Worm (Caenorhabditis elegans): ENCODE measurements around the gene C09E10.3.

C09E10.3 gene

ce11 chrX:980252-981009, 10.7 kb downstream of the C09E10.3 start, which contains the start of gene C44C1.1:
Gene C44C1.1 (plus strand): TSS chrX:980776.
- TF ChIP-seq ces-1 (GFP tag; optimal IDR thresholded peaks at IDR 0.05) (no peak), ham-2 (GFP tag; optimal IDR thresholded peaks at IDR 0.05) (no peak), hlh-1 (tag; optimal IDR thresholded peaks at IDR 0.05) (no peak), ceh-83 (GFP tag; optimal IDR thresholded peaks at IDR 0.05) (no peak), elt-1 (tag; optimal IDR thresholded peaks at IDR 0.05; ENCODE audit: borderline replicate concordance, insufficient read depth) (peak; percentile 63)

DNA sequence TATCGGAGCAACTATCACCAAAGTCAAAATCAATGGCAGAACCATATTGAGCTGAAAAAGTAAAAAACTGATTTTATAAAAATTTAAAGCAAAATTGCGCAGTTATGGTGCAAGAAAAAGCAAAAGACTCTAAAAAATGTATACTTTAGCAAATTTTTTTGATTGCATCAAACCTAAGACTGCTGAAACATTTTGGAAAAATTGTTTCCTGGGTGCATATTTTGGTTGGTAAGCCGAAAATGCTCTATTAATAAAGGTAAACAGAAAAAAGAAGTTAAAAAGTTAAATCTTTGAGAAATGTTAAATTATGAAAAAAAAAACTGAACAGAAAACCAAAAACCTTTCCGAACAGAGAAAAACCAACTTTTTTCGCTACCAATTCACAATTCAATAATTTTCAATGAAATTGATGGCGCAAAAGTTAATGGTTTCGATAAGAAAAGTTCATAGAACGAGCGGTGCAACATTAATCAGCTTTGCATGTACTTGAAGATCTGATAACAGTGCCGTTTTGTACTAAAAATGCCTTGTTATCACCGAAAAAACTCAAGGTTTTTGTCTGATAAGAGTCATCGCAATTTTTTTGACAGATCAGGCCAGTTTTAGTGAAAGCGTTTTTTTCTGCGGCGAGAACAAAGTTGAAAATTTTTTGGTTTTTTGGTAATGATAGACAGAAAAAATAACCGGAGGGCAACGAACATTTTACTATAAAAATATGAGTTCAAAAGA, 13.1 kb downstream of the C09E10.3 start, which contains the start of gene abhd-3.2:
abhd-3.2 (minus strand) TSS at position 51 of the 729 bp plus-strand sequence.
- TF ChIP-seq pha-4 (tag; optimal IDR thresholded peaks at IDR 0.05) (no peak), drap-1 (GFP tag; optimal IDR thresholded peaks at IDR 0.05) (no peak), mep-1 (tag; optimal IDR thresholded peaks at IDR 0.05) (no peak), nhr-237 (tag; optimal IDR thresholded peaks at IDR 0.05) (no peak), tbx-8 (GFP tag; optimal IDR thresholded peaks at IDR 0.05) (no peak), flh-1 (GFP tag; optimal IDR thresholded peaks at IDR 0.05) (no peak), snpc-4 (tag; optimal IDR thresholded peaks at IDR 0.05) (no peak), ceh-39 (tag; optimal IDR thresholded peaks at IDR 0.05) (no peak), ztf-11 (tag; optimal IDR thresholded peaks at IDR 0.05) (no peak), unc-120 (tag; optimal IDR thresholded peaks at IDR 0.05; ENCODE audit: poor library complexity, severe bottlenecking) (no peak), ces-1 (GFP tag; optimal IDR thresholded peaks at IDR 0.05) (no peak), elt-1 (tag; optimal IDR thresholded peaks at IDR 0.05; ENCODE audit: borderline replicate concordance, insufficient read depth) (no peak), nhr-2 (tag; optimal IDR thresholded peaks at IDR 0.05) (no peak), nhr-76 (tag; optimal IDR thresholded peaks at IDR 0.05) (no peak)

DNA sequence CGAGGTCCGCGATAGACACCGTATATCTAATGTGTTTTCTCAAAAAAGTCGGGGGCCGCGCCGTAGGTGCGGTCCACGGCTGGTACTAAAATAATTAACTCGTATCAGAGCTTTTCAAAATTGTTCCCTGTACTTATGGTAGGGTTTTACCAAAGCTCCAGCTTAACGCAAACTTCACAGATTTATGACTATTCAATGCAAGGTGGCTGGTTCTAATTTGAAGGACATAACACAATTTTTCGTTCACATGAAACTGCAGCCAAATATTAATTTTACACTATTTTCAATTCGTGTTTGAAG, 16.0 kb downstream of the C09E10.3 start:
- no peak for TF ChIP-seq nhr-237 (tag; optimal IDR thresholded peaks at IDR 0.05)
- no peak for TF ChIP-seq ceh-83 (GFP tag; optimal IDR thresholded peaks at IDR 0.05)
- TF ChIP-seq lin-13 (tag; optimal IDR thresholded peaks at IDR 0.05) = no peak
- TF ChIP-seq mab-5 (tag; optimal IDR thresholded peaks at IDR 0.05) = no peak
- TF ChIP-seq ham-2 (GFP tag; optimal IDR thresholded peaks at IDR 0.05) = no peak
- no peak for TF ChIP-seq snpc-4 (tag; optimal IDR thresholded peaks at IDR 0.05)
- no peak for TF ChIP-seq hlh-1 (tag; optimal IDR thresholded peaks at IDR 0.05)
- TF ChIP-seq ceh-39 (tag; optimal IDR thresholded peaks at IDR 0.05) = no peak
- TF ChIP-seq ceh-43 (GFP tag; optimal IDR thresholded peaks at IDR 0.05) = no peak
- TF ChIP-seq sem-2 (GFP tag; optimal IDR thresholded peaks at IDR 0.05) = no peak
- TF ChIP-seq sptf-1 (tag; optimal IDR thresholded peaks at IDR 0.05) = no peak
- no peak for TF ChIP-seq ztf-11 (tag; optimal IDR thresholded peaks at IDR 0.05)
- TF ChIP-seq tbx-8 (GFP tag; optimal IDR thresholded peaks at IDR 0.05) = no peak
- no peak for TF ChIP-seq zip-8 (tag; optimal IDR thresholded peaks at IDR 0.05)

DNA sequence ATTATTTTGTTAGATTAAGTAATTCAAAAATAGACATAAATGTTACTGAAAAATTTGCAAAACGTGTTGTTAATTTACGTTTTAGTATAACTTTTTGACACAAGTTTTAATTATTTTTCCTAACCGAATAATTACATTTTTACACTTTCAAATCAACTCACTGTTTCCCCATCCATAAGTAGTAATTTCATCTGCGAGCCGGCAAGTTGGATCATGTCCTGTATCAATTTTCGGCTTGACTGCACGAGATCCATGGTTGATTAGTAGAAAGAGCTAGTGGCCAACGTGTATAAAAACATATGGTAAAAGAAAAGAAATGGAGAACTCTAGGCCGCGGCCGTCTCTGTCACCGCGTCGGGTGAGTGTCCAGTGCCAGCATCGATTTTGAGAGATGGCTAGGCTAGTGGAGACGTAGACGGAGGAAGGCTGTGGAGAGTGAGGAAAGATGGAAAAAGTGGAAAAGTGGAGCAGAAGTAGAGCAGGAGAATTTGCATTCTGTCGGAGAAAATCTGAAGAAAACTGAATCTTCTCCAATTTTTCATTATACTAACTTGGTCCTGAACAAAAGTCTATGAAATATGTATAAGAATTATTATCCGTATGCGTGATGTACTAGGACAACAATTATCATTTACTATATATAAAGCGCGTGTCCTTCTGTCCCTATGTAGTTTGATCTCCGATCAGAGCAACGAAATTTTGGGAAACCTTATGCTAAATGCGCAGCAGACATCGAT, 16.5 kb downstream of the C09E10.3 start, which contains the start of gene vps-45:
vps-45 (minus strand) TSS at position 350 of the 737 bp plus-strand sequence.
- TF ChIP-seq nhr-28 (tag; optimal IDR thresholded peaks at IDR 0.05) = no peak
- TF ChIP-seq nhr-237 (tag; optimal IDR thresholded peaks at IDR 0.05) = no peak
- TF ChIP-seq lsy-2 (tag; optimal IDR thresholded peaks at IDR 0.05) = peak; percentile 32
- no peak for TF ChIP-seq blmp-1 (tag; optimal IDR thresholded peaks at IDR 0.05)
- TF ChIP-seq tbx-8 (GFP tag; optimal IDR thresholded peaks at IDR 0.05) = no peak
- peak; percentile 16 for TF ChIP-seq mls-2 (tag; optimal IDR thresholded peaks at IDR 0.05)
- TF ChIP-seq ham-2 (GFP tag; optimal IDR thresholded peaks at IDR 0.05) = peak; percentile 37
- TF ChIP-seq cnd-1 (tag; optimal IDR thresholded peaks at IDR 0.05) = no peak
- peak; percentile 8 for TF ChIP-seq unc-120 (tag; optimal IDR thresholded peaks at IDR 0.05; ENCODE audit: poor library complexity, severe bottlenecking)
- peak; percentile 26 for TF ChIP-seq lin-32 (GFP tag; optimal IDR thresholded peaks at IDR 0.05)
- TF ChIP-seq snpc-4 (tag; optimal IDR thresholded peaks at IDR 0.05) = no peak
- no peak for TF ChIP-seq ztf-11 (tag; optimal IDR thresholded peaks at IDR 0.05)
- no peak for TF ChIP-seq mab-5 (tag; optimal IDR thresholded peaks at IDR 0.05)
- TF ChIP-seq elt-1 (tag; optimal IDR thresholded peaks at IDR 0.05; ENCODE audit: borderline replicate concordance, insufficient read depth) = no peak
- no peak for TF ChIP-seq flh-1 (GFP tag; optimal IDR thresholded peaks at IDR 0.05)
- no peak for TF ChIP-seq elt-3 (tag; optimal IDR thresholded peaks at IDR 0.05)
- TF ChIP-seq sem-2 (GFP tag; optimal IDR thresholded peaks at IDR 0.05) = no peak
- TF ChIP-seq ces-1 (GFP tag; optimal IDR thresholded peaks at IDR 0.05) = peak; percentile 44

All from whole organism, mixed stage, embryonic.